Fruit fly (Drosophila melanogaster): ENCODE results near the gene Osi1.

Gene Osi1

DNA sequence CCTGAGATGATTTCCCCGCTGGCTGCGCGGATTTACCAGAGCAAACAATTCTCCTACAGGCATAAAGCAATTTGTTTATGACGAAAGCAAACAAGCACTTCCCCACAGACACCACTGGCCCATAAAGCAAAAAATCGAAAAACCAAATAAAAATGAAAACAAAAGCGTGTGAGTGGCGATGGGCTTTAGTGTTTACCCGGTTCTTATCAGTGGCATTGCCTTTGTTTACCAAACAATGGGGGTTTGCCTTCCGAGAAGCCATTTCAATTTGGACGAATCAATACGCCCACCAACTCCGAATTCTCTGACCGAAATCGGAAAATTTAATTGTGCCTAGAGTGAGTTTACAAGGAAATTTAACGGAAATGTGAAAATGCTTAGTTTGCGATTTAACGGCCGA lies 9.2 kb downstream of the Osi1 start (continued):
- no peak for TF ChIP-seq Lim3 (GFP tag; IDR thresholded peaks at IDR 0.05)
- peak; percentile 61; the same call in 1 of the 3 replicates for TF ChIP-seq ci (GFP tag; IDR thresholded peaks at IDR 0.05)
- no peak for TF ChIP-seq Ets65A (GFP tag)
- TF ChIP-seq CkIIα-i1 (GFP tag; IDR thresholded peaks at IDR 0.05) = no peak
- no peak for TF ChIP-seq CG15073 (GFP tag; optimal IDR thresholded peaks at IDR 0.05)
- TF ChIP-seq tio (GFP tag; optimal IDR thresholded peaks at IDR 0.05) = no peak
- no peak for TF ChIP-seq Doc2 (GFP tag; IDR thresholded peaks at IDR 0.05)
- peak; percentile 44 for TF ChIP-seq CG3281 (GFP tag; optimal IDR thresholded peaks at IDR 0.05)
- no peak for TF ChIP-seq CG43689 (GFP tag; IDR thresholded peaks at IDR 0.05)
- TF ChIP-seq CG14050 (GFP tag; IDR thresholded peaks at IDR 0.05) = no peak
- TF ChIP-seq wdn (GFP tag; IDR thresholded peaks at IDR 0.05) = 0 out of 2 replicates have a peak, but pooled peaks have one; percentile 14
- TF ChIP-seq HmgZ (tag; optimal IDR thresholded peaks at IDR 0.05) = peak; percentile 23
- TF ChIP-seq Dref (GFP tag; IDR thresholded peaks at IDR 0.05) = no peak
- TF ChIP-seq bab2 (GFP tag; optimal IDR thresholded peaks at IDR 0.05) = peak; percentile 36
- no peak for TF ChIP-seq Hand (GFP tag; optimal IDR thresholded peaks at IDR 0.05)
- no peak for TF ChIP-seq Rx (GFP tag; IDR thresholded peaks at IDR 0.05)
- TF ChIP-seq Fer2 (tag; optimal IDR thresholded peaks at IDR 0.05) = no peak
- no peak for TF ChIP-seq CG10462 (GFP tag; optimal IDR thresholded peaks at IDR 0.05)
- no peak for TF ChIP-seq Hr3 (GFP tag; optimal IDR thresholded peaks at IDR 0.05)
- no peak for TF ChIP-seq ase (GFP tag; IDR thresholded peaks at IDR 0.05)
- no peak for TF ChIP-seq CG17612 (GFP tag; IDR thresholded peaks at IDR 0.05)
- no peak for TF ChIP-seq ash1 (GFP tag; optimal IDR thresholded peaks at IDR 0.05)
- TF ChIP-seq CG4707 (GFP tag; optimal IDR thresholded peaks at IDR 0.05) = peak; percentile 28
- TF ChIP-seq CG11696 (GFP tag; IDR thresholded peaks at IDR 0.05) = no peak
- no peak for TF ChIP-seq CG7556 (GFP tag; optimal IDR thresholded peaks at IDR 0.05)
- TF ChIP-seq CG18262 (tag; optimal IDR thresholded peaks at IDR 0.05) = no peak
- no peak; the same call in 1 of the 2 replicates for TF ChIP-seq Xrp1 (GFP tag; IDR thresholded peaks at IDR 0.05)
- no peak for TF ChIP-seq Doc3 (GFP tag; IDR thresholded peaks at IDR 0.05; ENCODE audit: partially characterized antibody)
- TF ChIP-seq CG18599 (GFP tag; optimal IDR thresholded peaks at IDR 0.05) = peak; percentile 36
- no peak for TF ChIP-seq cato (GFP tag; optimal IDR thresholded peaks at IDR 0.05; ENCODE audit: borderline replicate concordance)
- no peak for TF ChIP-seq tgo (GFP tag; IDR thresholded peaks at IDR 0.05)
- TF ChIP-seq gce (GFP tag; IDR thresholded peaks at IDR 0.05) = no peak
- TF ChIP-seq so (GFP tag; IDR thresholded peaks at IDR 0.05) = no peak
- no peak for TF ChIP-seq CG3838 (GFP tag; optimal IDR thresholded peaks at IDR 0.05)
- TF ChIP-seq pan (optimal IDR thresholded peaks at IDR 0.05) = no peak
- peak in 1 of 2 experiments; percentile 23 for TF ChIP-seq pan (GFP tag; optimal IDR thresholded peaks at IDR 0.05 in 1 of 2, IDR thresholded peaks at IDR 0.05 in 1 of 2)
- TF ChIP-seq tap (tag; optimal IDR thresholded peaks at IDR 0.05) = no peak
- TF ChIP-seq CG14667 (GFP tag; IDR thresholded peaks at IDR 0.05) = no peak
- no peak; the same call in 1 of the 2 replicates for TF ChIP-seq Awh (GFP tag; IDR thresholded peaks at IDR 0.05)
- peak; percentile 52 for TF ChIP-seq nau (GFP tag; optimal IDR thresholded peaks at IDR 0.05)
- TF ChIP-seq CG13287 (GFP tag; IDR thresholded peaks at IDR 0.05; ENCODE audit: partially characterized antibody) = no peak
- no peak for TF ChIP-seq C15 (GFP tag; IDR thresholded peaks at IDR 0.05)
- no peak for TF ChIP-seq NfI (GFP tag; optimal IDR thresholded peaks at IDR 0.05)
- no peak for TF ChIP-seq CG8944 (GFP tag; optimal IDR thresholded peaks at IDR 0.05)
- TF ChIP-seq lov (optimal IDR thresholded peaks at IDR 0.05) = no peak
- TF ChIP-seq lov (GFP tag; IDR thresholded peaks at IDR 0.05) = no peak
